Fruit fly (Drosophila melanogaster) Kc167 (cell line): ENCODE results near the gene Dbx.

Experiments used
- h ChIP-seq: fragments of >200 bp; optimal IDR thresholded peaks from 3 replicates; lab custom pipeline; 2018; ENCODE audit warnings: missing external identifiers
- insv ChIP-seq: fragments of >200 bp; optimal IDR thresholded peaks from 3 replicates; lab custom pipeline; 2018; ENCODE audit warnings: missing external identifiers
- psq ChIP-seq: fragments of >200 bp; optimal IDR thresholded peaks from 2 replicates; lab custom pipeline; 2017; ENCODE audit warnings: missing external identifiers
- ttk ChIP-seq: sonication (Bioruptor generic); optimal IDR thresholded peaks from 2 replicates; lab custom pipeline; 2017; ENCODE audit warnings: missing external identifiers

- TF ChIP-seq psq (lab: Kevin White, UChicago) (no peak), h (lab: Kevin White, UChicago) (no peak), ttk (lab: Kevin White, UChicago) (no peak), insv (no peak)
Observed at dm6 chr3L:1947463-1948126, 26.5 kb downstream of the Dbx start, which contains the start of the genes mu2 and Cnb.
